Fruit fly (Drosophila melanogaster) ovary, adult (tissue): ENCODE measurements around the gene CG46309.

Experiments used
- CG17801 ChIP-seq: fragments of 200-800 bp; optimal IDR thresholded peaks from 2 replicates; lab custom pipeline; 2019; ENCODE audit warnings: missing biosample characterization, mild to moderate bottlenecking, missing genetic modification characterization, moderate library complexity; ENCODE audit not compliant: partially characterized antibody

The CG46309 gene

DNA sequence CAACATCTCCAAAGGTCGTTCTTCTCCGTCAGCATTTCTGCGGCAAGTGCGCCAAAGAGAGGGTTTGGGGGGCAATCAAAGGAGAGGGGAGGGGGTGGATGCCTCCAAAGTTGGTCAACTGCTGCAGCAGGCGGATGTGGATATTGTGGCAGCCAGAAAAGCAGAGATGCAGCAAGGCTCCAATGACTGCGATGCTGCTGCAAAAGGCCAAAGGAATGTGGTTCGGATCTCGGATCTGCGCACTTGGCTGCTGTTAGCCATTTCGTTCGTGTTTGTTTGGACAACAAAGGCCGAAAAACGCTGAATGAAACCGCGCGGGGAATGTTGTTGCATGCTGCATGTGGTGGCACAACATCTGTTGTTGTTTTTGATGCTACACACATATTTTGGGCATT is 30.5 kb upstream of the CG46309 start:
- no peak for TF ChIP-seq CG17801 (GFP tag; lab: Kevin White, UChicago)

DNA sequence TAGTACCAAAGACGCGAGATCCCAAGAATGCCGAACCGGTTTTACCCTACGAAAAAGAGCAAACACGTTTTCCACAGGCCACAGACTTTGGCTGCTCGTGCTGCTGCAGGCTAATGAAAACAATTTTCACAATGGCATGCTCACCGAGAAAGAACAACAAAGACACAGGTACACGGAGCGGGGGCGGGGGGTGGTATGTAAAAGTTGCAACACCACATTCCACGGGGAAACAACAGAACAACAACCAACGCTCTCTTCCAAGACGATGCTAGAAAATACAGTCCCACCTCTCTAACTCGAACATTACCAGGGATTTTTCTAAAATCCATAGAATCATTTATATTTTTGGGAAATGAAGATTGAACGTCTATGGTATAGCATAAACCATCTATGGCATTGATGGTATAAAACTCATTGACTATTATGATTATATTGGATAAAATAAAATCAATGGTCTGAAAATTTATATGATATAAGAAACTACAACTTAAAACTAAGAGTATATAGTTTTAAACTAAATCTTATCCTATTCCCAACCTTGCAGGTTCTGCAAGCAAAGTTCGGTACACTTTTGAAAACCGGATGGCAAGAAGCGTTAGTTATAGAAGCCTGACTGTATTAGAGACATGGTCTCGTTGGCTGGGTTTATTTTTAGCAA is 30.0 kb upstream of the CG46309 start:
- TF ChIP-seq CG17801 (GFP tag; lab: Kevin White, UChicago), result no peak

DNA sequence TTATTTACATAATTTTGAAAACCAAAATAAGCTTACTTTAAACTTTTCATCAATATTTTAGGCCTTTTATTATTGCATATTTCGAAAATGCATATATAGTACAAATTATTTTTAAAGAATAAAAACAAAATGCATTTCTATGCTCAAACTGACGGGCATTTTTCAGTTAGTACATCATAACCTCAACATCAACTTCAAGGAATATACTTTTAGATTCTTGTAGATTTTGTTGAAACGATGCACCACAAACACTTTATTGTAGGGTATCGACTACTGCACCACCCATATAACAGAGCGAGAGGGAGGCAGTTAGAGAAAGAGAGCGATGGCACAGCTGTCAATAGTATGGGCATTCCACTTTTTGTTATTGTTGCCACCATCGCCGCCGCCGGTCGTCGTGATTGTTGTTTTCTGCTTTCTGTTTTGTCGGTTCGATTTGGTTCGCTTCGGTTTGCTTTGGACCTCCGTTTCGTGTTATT is 28.2 kb upstream of the CG46309 start:
- peak; percentile 81 for TF ChIP-seq CG17801 (GFP tag; lab: Kevin White, UChicago)

DNA sequence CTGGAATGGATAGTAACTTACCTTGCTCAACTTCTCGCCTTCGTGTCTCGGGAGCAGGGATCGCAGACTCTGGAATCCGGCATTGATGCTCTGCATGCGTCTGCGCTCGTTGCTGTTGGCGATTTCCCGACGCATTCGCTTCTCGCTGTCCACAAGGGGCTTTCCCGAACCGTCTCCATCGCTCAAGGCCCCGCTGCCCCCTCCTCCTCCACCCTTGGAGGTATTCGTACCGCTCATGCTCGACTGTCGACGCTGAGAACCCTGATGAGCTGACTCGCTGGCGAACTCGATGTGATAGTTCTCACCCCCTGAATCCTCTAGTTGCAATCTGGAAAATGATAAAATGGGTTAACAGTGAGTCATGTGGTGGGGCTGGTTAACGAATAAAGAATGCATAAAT is 27.3 kb upstream of the CG46309 start:
- no peak for TF ChIP-seq CG17801 (GFP tag; lab: Kevin White, UChicago)

DNA sequence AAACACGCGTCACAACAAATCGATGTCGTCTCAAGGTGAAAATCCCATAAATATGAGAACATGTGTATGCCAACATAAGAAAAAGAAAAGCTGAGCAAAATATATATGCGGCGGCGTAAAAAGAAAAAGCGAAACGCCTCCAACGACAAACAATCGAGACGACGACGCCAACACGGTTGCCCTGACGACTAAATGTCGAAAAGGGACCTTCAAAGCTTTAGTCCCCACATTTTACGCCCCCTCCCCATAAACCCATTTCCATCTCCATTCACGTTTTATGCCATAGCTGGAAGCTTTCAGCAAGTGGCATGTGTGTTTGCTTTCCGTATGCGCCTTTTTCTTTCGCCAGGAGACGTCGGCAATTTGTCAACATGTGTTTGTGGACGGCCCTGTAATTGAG is 26.3 kb upstream of the CG46309 start:
- no peak for TF ChIP-seq CG17801 (GFP tag; lab: Kevin White, UChicago)

DNA sequence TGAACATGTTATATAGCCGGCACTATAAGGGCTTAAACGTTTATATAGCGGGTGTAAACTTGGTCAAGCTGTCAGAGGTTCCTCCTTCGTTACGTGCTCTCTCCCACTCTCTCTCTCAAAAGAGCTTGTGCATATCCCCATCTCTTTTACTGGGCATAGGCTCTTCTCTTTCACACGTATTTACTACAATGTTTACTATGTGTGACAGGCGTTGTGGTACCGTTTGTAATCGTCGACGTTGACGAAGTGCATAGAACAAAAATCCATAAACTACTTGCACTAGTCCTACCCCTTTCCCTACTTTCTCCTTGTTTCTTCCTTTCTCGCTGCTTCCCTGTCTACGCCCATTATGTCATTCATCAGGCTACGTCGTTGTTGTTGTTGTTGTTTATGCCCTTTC is 25.2 kb upstream of the CG46309 start:
- TF ChIP-seq CG17801 (GFP tag; lab: Kevin White, UChicago), result no peak

DNA sequence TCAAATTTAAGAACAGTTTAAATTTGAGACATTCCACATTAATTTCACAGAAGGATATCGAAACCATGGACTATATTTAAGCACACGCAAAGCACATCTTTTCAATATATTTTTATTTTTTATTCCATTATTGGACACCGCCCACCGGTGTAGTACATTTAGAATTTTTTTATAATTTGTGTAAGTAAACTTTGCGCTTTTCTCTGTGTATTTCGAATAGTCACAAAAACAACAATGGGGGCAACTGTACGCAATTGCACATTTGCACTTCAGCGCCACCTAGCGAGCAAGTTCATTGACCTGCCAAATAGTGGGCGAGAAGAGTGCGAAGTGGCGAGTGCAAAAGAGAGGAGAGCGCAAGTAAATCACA is 24.2 kb upstream of the CG46309 start:
- no peak for TF ChIP-seq CG17801 (GFP tag; lab: Kevin White, UChicago)

DNA sequence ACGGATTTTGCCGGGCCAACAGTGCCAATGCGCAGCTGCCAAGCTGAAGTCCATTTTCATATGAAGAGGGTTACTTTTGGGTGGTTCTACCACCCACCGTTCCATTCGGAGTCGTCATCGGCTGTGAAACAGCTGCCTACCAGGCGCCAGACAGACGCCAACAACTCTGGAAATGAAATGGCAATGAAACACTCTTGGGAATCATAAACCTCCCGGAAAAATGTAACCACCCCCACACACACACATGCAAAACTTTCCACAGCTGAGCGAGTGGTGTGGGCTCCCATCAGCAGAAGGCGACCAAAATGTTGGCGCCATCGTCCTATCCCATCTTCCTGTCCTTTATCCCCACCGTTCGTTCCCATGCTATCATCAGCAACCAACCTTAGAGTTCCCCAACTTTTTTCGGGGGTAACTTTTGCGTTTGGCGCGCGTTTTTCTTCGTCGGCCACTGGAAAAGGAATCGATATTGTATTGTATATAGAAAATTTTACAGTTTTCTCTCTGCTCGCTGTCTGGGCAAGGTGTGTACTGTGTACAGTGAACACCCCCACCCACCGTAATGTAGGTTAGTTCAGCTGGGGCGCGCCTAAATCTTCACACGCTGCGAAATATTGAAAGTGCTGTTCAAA is 23.7 kb upstream of the CG46309 start:
- TF ChIP-seq CG17801 (GFP tag; lab: Kevin White, UChicago), result no peak

DNA sequence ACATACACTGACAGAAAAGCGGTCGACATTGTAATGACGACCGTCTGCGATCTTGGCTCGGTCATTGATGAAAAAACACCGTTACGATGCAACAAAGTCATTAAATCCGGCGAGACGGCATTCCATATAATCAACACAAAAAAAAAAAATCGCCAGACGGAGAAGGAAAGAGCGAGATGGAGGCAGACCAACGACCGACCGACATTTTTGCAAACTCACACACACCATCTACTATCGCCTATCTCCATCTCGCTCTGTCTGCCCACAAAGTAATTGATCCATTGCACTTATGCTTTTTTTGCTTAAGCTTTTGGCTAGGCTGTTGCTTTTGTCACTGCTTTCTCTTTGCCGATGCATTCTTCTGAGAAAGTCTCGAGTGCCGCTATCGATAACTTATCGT is 22.5 kb upstream of the CG46309 start:
- TF ChIP-seq CG17801 (GFP tag; lab: Kevin White, UChicago), result no peak

DNA sequence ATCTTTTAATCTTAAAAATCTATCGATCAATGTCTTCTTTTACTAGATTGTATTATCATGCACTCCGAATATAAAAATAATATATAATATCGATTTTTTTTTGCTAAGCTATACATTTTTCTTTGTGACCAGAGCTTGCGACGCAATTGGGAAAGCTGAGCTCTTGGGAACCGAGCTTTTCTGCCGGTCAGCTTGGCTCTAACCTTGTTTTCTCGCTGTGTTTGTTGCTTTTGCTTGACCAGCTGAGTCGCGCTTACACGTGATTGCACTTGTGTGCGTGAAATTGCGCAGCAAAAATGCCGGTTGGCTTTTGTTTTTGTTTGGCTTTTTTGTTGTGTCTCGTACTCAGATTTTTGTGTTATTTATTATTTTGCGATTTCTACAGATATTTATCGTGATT is 21.9 kb upstream of the CG46309 start:
- peak; percentile 35 for TF ChIP-seq CG17801 (GFP tag; lab: Kevin White, UChicago)

DNA sequence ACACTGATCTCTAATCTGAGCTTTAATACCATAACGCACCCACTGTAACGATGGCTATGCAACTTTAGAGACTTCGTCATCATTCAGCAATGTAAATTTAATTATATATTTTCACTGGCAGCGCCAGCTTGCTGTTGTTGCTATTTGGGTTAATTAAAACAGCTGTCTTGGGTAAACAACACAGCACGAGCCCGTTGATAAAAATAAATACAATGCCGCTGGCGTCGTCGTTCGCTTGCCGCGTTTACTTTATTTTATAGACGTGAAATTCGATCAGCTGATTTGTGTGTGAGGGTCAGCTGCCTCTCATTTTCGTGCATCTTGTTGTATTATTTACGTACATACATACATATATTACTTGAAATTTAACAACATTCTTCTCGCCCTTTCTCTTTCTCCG is 21.1 kb upstream of the CG46309 start:
- no peak for TF ChIP-seq CG17801 (GFP tag; lab: Kevin White, UChicago)

DNA sequence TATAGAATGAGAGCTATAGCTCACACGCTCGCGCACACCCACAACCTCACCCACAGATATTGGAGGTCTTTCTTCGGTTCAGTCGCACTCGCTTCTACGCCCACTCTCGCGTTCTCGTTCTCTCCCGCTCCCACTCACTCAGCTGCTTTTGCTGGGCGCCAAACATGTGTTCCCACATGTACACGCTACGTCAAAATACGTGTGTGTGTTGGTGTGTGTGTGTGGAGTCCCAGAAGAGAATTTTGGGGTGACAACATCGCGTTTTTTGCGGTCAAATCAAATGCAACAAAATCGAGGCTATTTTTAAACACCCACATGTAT is 19.9 kb upstream of the CG46309 start:
- no peak for TF ChIP-seq CG17801 (GFP tag; lab: Kevin White, UChicago)

DNA sequence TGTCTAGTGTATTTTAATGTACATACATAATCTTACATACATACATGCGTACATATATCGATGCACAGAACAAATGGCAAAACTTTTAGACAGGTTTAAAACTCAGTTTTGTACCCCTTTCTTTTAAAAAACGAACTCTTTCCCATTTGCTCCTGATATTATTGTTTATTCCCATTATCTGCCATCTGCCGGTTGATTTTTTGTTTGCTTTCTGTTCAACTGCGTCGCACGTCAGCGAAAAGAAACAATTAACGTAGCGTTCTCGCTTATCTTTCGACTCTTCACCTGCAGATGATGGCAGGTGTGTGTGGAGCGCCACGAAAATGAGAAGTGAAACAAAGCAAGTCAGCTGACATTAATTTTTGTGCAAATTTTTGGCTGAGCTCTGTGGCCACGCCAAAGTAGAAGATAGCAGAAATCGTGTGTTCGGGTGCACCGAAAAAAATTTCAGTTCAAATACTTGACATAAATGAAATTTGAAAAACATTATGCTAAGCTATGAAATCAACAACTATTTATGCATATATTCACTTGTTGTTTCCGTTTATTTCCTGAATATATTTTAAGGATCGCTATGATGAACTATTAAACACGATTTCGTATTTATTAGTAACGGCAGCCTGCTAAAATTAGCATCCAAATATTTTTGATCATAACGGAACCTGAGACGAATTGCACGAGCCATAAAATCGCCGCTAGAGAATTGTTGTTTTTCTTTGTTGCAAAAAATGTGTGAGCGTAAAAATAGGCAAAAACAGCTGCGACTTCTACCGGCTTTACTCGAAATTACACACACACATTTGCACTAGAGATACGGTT is 19.3 kb upstream of the CG46309 start:
- peak; percentile 43 for TF ChIP-seq CG17801 (GFP tag; lab: Kevin White, UChicago)

DNA sequence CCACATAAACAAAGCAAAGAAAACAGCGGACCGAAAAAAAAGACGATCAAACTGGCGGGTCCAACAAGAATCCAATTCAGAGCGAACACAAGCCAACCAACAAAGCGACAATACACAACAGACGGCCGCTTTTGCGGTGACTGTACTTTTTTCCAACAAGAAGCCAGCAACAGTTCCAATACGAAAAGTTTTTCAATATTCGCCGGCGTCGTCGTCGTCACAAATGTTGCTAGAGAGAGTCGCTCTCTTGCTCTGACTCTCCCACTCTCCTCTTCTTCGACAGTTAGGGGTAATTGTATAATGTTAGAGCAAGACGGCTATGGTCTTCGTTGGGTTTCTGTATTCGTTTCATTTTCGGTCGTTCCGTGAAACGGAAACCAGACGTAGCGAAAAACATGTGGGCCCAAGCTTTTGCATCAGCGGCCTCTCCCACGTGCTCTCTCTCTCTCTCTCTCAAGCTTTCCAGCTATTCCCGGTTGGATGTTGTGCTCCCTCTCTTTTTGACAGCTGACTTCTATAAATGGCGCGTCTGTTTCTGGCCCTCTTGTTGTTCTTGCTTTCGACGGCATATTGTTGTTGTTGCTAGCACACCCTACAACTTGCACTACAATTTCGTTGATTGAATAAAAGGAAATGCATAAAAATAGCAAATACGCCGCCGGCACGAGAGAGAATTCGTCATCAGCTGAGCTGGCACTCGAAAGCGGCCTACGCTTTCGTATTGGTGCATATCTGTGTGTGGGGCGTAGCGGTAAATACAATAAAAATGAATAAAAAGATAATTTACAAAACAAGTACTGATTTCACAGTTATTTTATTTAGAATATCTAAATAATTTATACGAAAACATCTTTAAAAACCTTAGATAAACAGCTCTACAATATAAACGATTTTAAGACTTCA is 17.9 kb upstream of the CG46309 start:
- peak; percentile 90 for TF ChIP-seq CG17801 (GFP tag; lab: Kevin White, UChicago)

DNA sequence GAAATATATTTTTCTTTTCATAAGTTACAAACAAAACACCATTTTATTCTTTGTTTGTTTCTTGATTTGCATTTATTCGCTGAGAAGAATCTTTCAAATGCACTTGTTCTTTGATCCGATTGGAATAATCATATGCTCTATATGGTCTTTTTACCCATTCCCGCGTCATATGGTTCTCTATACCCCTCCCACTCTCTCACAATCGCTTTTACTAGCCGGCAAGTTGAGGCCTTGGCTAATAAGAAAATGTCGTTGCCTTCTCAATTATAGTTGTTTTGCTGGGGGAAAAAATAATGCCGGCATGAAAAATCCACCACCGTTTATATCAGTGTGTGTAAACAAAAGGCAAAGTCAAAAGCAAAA is 17.3 kb upstream of the CG46309 start:
- TF ChIP-seq CG17801 (GFP tag; lab: Kevin White, UChicago), result no peak
